Worm (Caenorhabditis elegans): ENCODE measurements around the gene F40G12.9.

DNA sequence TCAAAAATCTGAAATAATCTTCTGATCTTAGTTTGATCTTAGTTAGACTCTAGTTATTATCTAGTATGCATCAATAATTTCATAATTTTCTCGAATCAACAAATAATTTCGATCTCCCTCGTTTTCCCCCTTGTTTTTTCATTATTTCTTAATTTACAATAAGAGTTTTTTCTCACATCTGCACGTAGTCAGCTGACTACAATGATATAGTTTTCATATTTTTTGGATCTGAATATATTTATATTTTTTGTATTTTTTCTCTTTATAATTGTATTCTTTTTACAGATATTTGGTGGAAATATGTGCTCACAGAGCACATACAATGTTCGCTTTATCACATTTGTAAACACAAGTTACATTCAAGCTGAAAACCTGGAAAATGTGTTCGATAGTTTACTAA lies 38.6 kb upstream of the F40G12.9 start, which contains the start of gene sre-7:
- no peak for TF ChIP-seq W03F9.2 (tag; optimal IDR thresholded peaks at IDR 0.05)
- no peak for TF ChIP-seq dao-5 (tag; optimal IDR thresholded peaks at IDR 0.05)
- TF ChIP-seq him-1 (tag; optimal IDR thresholded peaks at IDR 0.05): no peak
